Fruit fly (Drosophila melanogaster) whole organism, embryonic: ENCODE results near the gene Hr96.

ENCODE experiments used
- B-H2 ChIP-seq: fragments of 200-800 bp; sonication (Bioruptor generic); optimal IDR thresholded peaks from 2 replicates; lab custom pipeline; 2018; ENCODE audit warnings: missing biosample characterization, mild to moderate bottlenecking, missing genetic modification characterization
- CG10147 ChIP-seq: fragments of 200-800 bp; sonication (Bioruptor generic); optimal IDR thresholded peaks from 2 replicates; lab custom pipeline; 2019; ENCODE audit warnings: missing biosample characterization, mild to moderate bottlenecking, missing genetic modification characterization, moderate library complexity
- CG1024 ChIP-seq: fragments of 200-800 bp; sonication (Bioruptor generic); IDR thresholded peaks from 2 replicates; pipeline ENCODE4 v1.3.6; 2022; ENCODE audit warnings: missing biosample characterization, missing genetic modification characterization
- CG10366 ChIP-seq: fragments of 200-800 bp; sonication (Bioruptor generic); IDR thresholded peaks from 2 replicates; pipeline ENCODE4 v1.3.6; 2022; ENCODE audit warnings: missing biosample characterization, missing genetic modification characterization
- CG10565 ChIP-seq: fragments of 200-800 bp; sonication (Bioruptor generic); optimal IDR thresholded peaks from 3 replicates; lab custom pipeline; 2016; ENCODE audit warnings: missing biosample characterization, mild to moderate bottlenecking, missing genetic modification characterization
- CG14667 ChIP-seq: fragments of 200-800 bp; sonication (Bioruptor generic); IDR thresholded peaks from 2 replicates; pipeline ENCODE4 v1.3.6; 2022; ENCODE audit warnings: missing biosample characterization, missing genetic modification characterization
- CG14860 ChIP-seq: fragments of 200-800 bp; sonication (Bioruptor generic); IDR thresholded peaks from 3 replicates; pipeline ENCODE4 v1.3.6; 2022; ENCODE audit warnings: missing biosample characterization, missing genetic modification characterization; ENCODE audit not compliant: partially characterized antibody
- CG16813 ChIP-seq: fragments of 200-800 bp; sonication (Bioruptor generic); IDR thresholded peaks from 3 replicates; pipeline ENCODE4 v1.3.6; 2022; ENCODE audit warnings: missing biosample characterization, missing genetic modification characterization; ENCODE audit not compliant: partially characterized antibody
- CG16863 ChIP-seq: fragments of 200-800 bp; sonication (Bioruptor generic); optimal IDR thresholded peaks from 3 replicates; lab custom pipeline; 2016; ENCODE audit warnings: missing biosample characterization, missing genetic modification characterization
- CG17186 ChIP-seq: fragments of 200-800 bp; sonication (Bioruptor generic); optimal IDR thresholded peaks from 3 replicates; lab custom pipeline; 2017; ENCODE audit warnings: missing biosample characterization, missing genetic modification reagents, missing genetic modification characterization
- CG17612 ChIP-seq: fragments of 200-800 bp; sonication (Bioruptor generic); IDR thresholded peaks from 2 replicates; pipeline ENCODE4 v1.3.6; 2022; ENCODE audit warnings: missing biosample characterization, missing genetic modification characterization
- CG18476 ChIP-seq: fragments of 200-800 bp; sonication (Bioruptor generic); optimal IDR thresholded peaks from 2 replicates; lab custom pipeline; 2016; ENCODE audit warnings: missing biosample characterization, mild to moderate bottlenecking, missing genetic modification characterization
- CG2199 ChIP-seq: fragments of 200-800 bp; sonication (Bioruptor generic); IDR thresholded peaks from 3 replicates; pipeline ENCODE4 v1.3.6; 2022; ENCODE audit warnings: missing biosample characterization, missing genetic modification characterization
- CG31388 ChIP-seq: fragments of 200-800 bp; sonication (Bioruptor generic); optimal IDR thresholded peaks from 2 replicates; lab custom pipeline; 2016; ENCODE audit warnings: missing biosample characterization, missing genetic modification characterization
- CG3847 ChIP-seq: fragments of 200-800 bp; sonication (Bioruptor generic); IDR thresholded peaks from 2 replicates; pipeline ENCODE4 v1.3.6; 2022; ENCODE audit warnings: missing biosample characterization, missing genetic modification characterization
- CG4404 ChIP-seq: fragments of 200-800 bp; sonication (Bioruptor generic); IDR thresholded peaks from 2 replicates; pipeline ENCODE4 v1.3.6; 2022; ENCODE audit warnings: missing biosample characterization, missing genetic modification characterization
- CG4707 ChIP-seq: fragments of 200-800 bp; sonication (Bioruptor generic); optimal IDR thresholded peaks from 2 replicates; lab custom pipeline; 2018; ENCODE audit warnings: missing biosample characterization, mild to moderate bottlenecking, missing genetic modification characterization, moderate library complexity
- CG8924 ChIP-seq: fragments of 200-800 bp; optimal IDR thresholded peaks from 3 replicates; lab custom pipeline; 2019; ENCODE audit warnings: missing biosample characterization, mild to moderate bottlenecking, missing genetic modification characterization, moderate library complexity
- CTCF ChIP-seq: fragments of 200-800 bp; sonication (Bioruptor generic); optimal IDR thresholded peaks from 2 replicates; lab custom pipeline; 2017; ENCODE audit warnings: missing biosample characterization, mild to moderate bottlenecking, missing genetic modification characterization, moderate library complexity
- CoRest ChIP-seq: fragments of 200-800 bp; sonication (Bioruptor generic); optimal IDR thresholded peaks from 3 replicates; lab custom pipeline; 2018; ENCODE audit warnings: missing biosample characterization, mild to moderate bottlenecking, missing genetic modification characterization, moderate library complexity
- Fer1 ChIP-seq: fragments of 200-800 bp; sonication (Bioruptor generic); optimal IDR thresholded peaks from 2 replicates; lab custom pipeline; 2017; ENCODE audit warnings: missing biosample characterization, mild to moderate bottlenecking, missing genetic modification characterization
- Hand ChIP-seq: fragments of 200-800 bp; sonication (Bioruptor generic); optimal IDR thresholded peaks from 2 replicates; lab custom pipeline; 2017; ENCODE audit warnings: mild to moderate bottlenecking, missing biosample characterization, missing genetic modification reagents, missing genetic modification characterization
- Hr3 ChIP-seq: fragments of 200-800 bp; sonication (Bioruptor generic); optimal IDR thresholded peaks from 3 replicates; lab custom pipeline; 2016; ENCODE audit warnings: missing biosample characterization, missing genetic modification characterization
- Jarid2 ChIP-seq: fragments of 200-800 bp; sonication (Bioruptor generic); optimal IDR thresholded peaks from 3 replicates; lab custom pipeline; 2017; ENCODE audit warnings: mild to moderate bottlenecking, missing biosample characterization, missing genetic modification reagents, missing genetic modification characterization
- MBD-R2 ChIP-seq: fragments of 200-800 bp; sonication (Bioruptor generic); IDR thresholded peaks from 2 replicates; pipeline ENCODE4 v1.3.6; 2022; ENCODE audit warnings: missing biosample characterization, missing genetic modification characterization
- MTF-1 ChIP-seq: fragments of 200-800 bp; sonication (Bioruptor generic); optimal IDR thresholded peaks from 2 replicates; lab custom pipeline; 2018; ENCODE audit warnings: missing biosample characterization, mild to moderate bottlenecking, missing genetic modification characterization, borderline replicate concordance
- Meics ChIP-seq: fragments of 200-800 bp; sonication (Bioruptor generic); optimal IDR thresholded peaks from 2 replicates; lab custom pipeline; 2017; ENCODE audit warnings: missing biosample characterization, mild to moderate bottlenecking, missing genetic modification characterization
- Myb ChIP-seq: fragments of 200-800 bp; sonication (Bioruptor generic); optimal IDR thresholded peaks from 2 replicates; lab custom pipeline; 2016; ENCODE audit warnings: missing biosample characterization, missing genetic modification characterization
- Opbp ChIP-seq: fragments of 200-800 bp; sonication (Bioruptor generic); IDR thresholded peaks from 3 replicates; pipeline ENCODE4 v1.3.6; 2022; ENCODE audit warnings: missing biosample characterization, missing genetic modification characterization; ENCODE audit not compliant: partially characterized antibody
- Poxn ChIP-seq: fragments of 200-800 bp; sonication (Bioruptor generic); IDR thresholded peaks from 2 replicates; pipeline ENCODE4 v1.3.6; 2022; ENCODE audit warnings: missing biosample characterization, missing genetic modification characterization
- Side ChIP-seq: fragments of 200-800 bp; sonication (Bioruptor generic); optimal IDR thresholded peaks from 2 replicates; lab custom pipeline; 2016; ENCODE audit warnings: missing biosample characterization, missing genetic modification characterization
- bowl ChIP-seq: fragments of 200-800 bp; sonication (Bioruptor generic); IDR thresholded peaks from 2 replicates; pipeline ENCODE4 v1.3.6; 2022; ENCODE audit warnings: missing biosample characterization, missing genetic modification characterization
- br ChIP-seq: fragments of >200 bp; optimal IDR thresholded peaks from 2 replicates; lab custom pipeline; 2017
- cato ChIP-seq: fragments of 200-800 bp; sonication (Bioruptor generic); optimal IDR thresholded peaks from 2 replicates; lab custom pipeline; 2016; ENCODE audit warnings: missing biosample characterization, missing genetic modification characterization, borderline replicate concordance
- caup ChIP-seq: fragments of 200-800 bp; sonication (Bioruptor generic); optimal IDR thresholded peaks from 3 replicates; lab custom pipeline; 2017; ENCODE audit warnings: missing biosample characterization, mild to moderate bottlenecking, missing genetic modification characterization, moderate library complexity; ENCODE audit not compliant: severe bottlenecking
- cg ChIP-seq: fragments of 200-800 bp; sonication (Bioruptor generic); optimal IDR thresholded peaks from 3 replicates; lab custom pipeline; 2019; ENCODE audit warnings: missing biosample characterization, mild to moderate bottlenecking, missing genetic modification characterization, moderate library complexity
- ems ChIP-seq: fragments of 200-800 bp; sonication (Bioruptor generic); optimal IDR thresholded peaks from 3 replicates; lab custom pipeline; 2016; ENCODE audit warnings: missing biosample characterization, missing genetic modification characterization
- ewg ChIP-seq: fragments of 200-800 bp; sonication (Bioruptor generic); optimal IDR thresholded peaks from 3 replicates; lab custom pipeline; 2017; ENCODE audit warnings: mild to moderate bottlenecking, missing biosample characterization, missing genetic modification reagents, missing genetic modification characterization
- gfzf ChIP-seq: fragments of 200-800 bp; sonication (Bioruptor generic); optimal IDR thresholded peaks from 2 replicates; lab custom pipeline; 2016; ENCODE audit warnings: missing biosample characterization, mild to moderate bottlenecking, missing genetic modification characterization, moderate library complexity
- jumu ChIP-seq: fragments of 200-800 bp; sonication (Bioruptor generic); optimal IDR thresholded peaks from 3 replicates; lab custom pipeline; 2016; ENCODE audit warnings: missing biosample characterization, missing genetic modification characterization
- lbe ChIP-seq: fragments of 200-800 bp; sonication (Bioruptor generic); optimal IDR thresholded peaks from 2 replicates; lab custom pipeline; 2016; ENCODE audit warnings: missing biosample characterization, mild to moderate bottlenecking, missing genetic modification characterization
- lola ChIP-seq, 3 experiments: fragments of >200 bp in 2 of 3; fragments of 200-800 bp in 1 of 3; sonication (Bioruptor generic) in 1 of 3; optimal IDR thresholded peaks; 2 replicates each; lab custom pipeline; 2017 to 2019; ENCODE audit warnings: missing biosample characterization in 3 of 3, missing genetic modification characterization in 3 of 3, mild to moderate bottlenecking in 1 of 3, moderate library complexity in 1 of 3
- otp ChIP-seq: fragments of 200-800 bp; sonication (Bioruptor generic); IDR thresholded peaks from 3 replicates; pipeline ENCODE4, ENCODE4 v1.3.6; 2022; ENCODE audit warnings: missing biosample characterization, missing genetic modification characterization
- pan ChIP-seq, 4 experiments: fragments of >200 bp in 3 of 4; fragments of 200-800 bp in 1 of 4; sonication (Bioruptor generic) in 1 of 4; optimal IDR thresholded peaks in 3 of 4; IDR thresholded peaks in 1 of 4; 2 replicates each; pipeline versions ENCODE4 v1.3.6 to Lab custom; 2017 to 2022; ENCODE audit warnings: missing biosample characterization in 2 of 4, missing genetic modification characterization in 2 of 4, mixed read lengths in 1 of 4
- schlank ChIP-seq: fragments of 200-800 bp; sonication (Bioruptor generic); optimal IDR thresholded peaks from 2 replicates; lab custom pipeline; 2018; ENCODE audit warnings: missing biosample characterization, mild to moderate bottlenecking, missing genetic modification characterization
- scrt ChIP-seq: fragments of 200-800 bp; sonication (Bioruptor generic); optimal IDR thresholded peaks from 2 replicates; lab custom pipeline; 2018; ENCODE audit warnings: missing biosample characterization, mild to moderate bottlenecking, missing genetic modification characterization, moderate library complexity
- sisA ChIP-seq: fragments of 200-800 bp; sonication (Bioruptor generic); IDR thresholded peaks from 2 replicates; pipeline ENCODE4 v1.3.6; 2022; ENCODE audit warnings: missing biosample characterization, missing genetic modification characterization
- so ChIP-seq: fragments of 200-800 bp; sonication (Bioruptor generic); IDR thresholded peaks from 3 replicates; pipeline ENCODE4 v1.3.6; 2022; ENCODE audit warnings: missing biosample characterization, missing genetic modification characterization
- sr ChIP-seq: fragments of 200-800 bp; sonication (Bioruptor generic); IDR thresholded peaks from 3 replicates; pipeline ENCODE4 v1.3.6; 2022; ENCODE audit warnings: missing biosample characterization, missing genetic modification characterization
- vvl ChIP-seq: fragments of 200-800 bp; sonication (Bioruptor generic); IDR thresholded peaks from 2 replicates; pipeline ENCODE4 v1.3.6; 2022; ENCODE audit warnings: missing biosample characterization, missing genetic modification characterization
- zfh1 ChIP-seq: fragments of 200-800 bp; sonication (Bioruptor generic); IDR thresholded peaks from 3 replicates; pipeline ENCODE4 v1.3.6; 2022; ENCODE audit warnings: missing biosample characterization, missing genetic modification characterization

Gene Hr96

DNA sequence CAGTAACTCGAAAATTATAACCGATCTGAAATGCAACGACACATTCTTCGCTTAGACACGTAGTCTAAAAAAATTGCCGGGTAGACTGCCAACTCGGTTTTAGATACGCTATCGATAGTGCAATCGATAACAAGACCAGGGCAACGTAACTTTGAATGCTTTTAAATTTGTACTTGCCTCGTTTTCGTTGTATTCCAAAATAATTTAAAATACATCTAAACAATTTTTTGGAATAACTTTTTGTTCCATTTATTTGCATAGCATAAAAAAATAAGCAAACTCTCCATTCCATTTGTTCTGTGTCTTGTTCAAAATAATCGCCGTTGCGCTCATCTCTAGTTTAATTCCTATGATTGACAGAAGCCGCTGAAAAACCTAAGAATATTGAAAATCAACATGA, 44.5 kb downstream of the Hr96 start, which contains the start of the genes Stt3B and CG11839 (continued):
- TF ChIP-seq CoRest = no peak
- peak; percentile 91 for TF ChIP-seq CG14860 (GFP tag; lab: Robert Waterston, UW)
- TF ChIP-seq so (GFP tag; lab: Robert Waterston, UW) = peak; percentile 25; the same call in 1 of the 3 replicates
- TF ChIP-seq schlank (tag; lab: Kevin White, UChicago) = peak; percentile 18
- TF ChIP-seq Poxn (GFP tag; lab: Robert Waterston, UW) = no peak
- TF ChIP-seq caup (GFP tag; lab: Kevin White, UChicago) = no peak
- no peak for TF ChIP-seq otp (GFP tag; lab: Robert Waterston, UW)
- no peak for TF ChIP-seq br (lab: Kevin White, UChicago)
- TF ChIP-seq CG31388 (GFP tag; lab: Kevin White, UChicago) = peak; percentile 48
- no peak for TF ChIP-seq bowl (GFP tag; lab: Robert Waterston, UW)
- TF ChIP-seq ewg (GFP tag; lab: Kevin White, UChicago) = no peak
- peak; percentile 91 for TF ChIP-seq CG3847 (GFP tag; lab: Robert Waterston, UW)
- peak; percentile 72 for TF ChIP-seq Side
- peak; percentile 95 for TF ChIP-seq CG16813 (GFP tag; lab: Robert Waterston, UW)
- TF ChIP-seq Myb (GFP tag; lab: Kevin White, UChicago) = peak; percentile 73
- TF ChIP-seq ems (GFP tag; lab: Kevin White, UChicago) = peak; percentile 82
- TF ChIP-seq Meics = no peak
- peak; percentile 49 for TF ChIP-seq CG16863 (GFP tag; lab: Kevin White, UChicago)
- no peak for TF ChIP-seq pan (optimal IDR thresholded peaks at IDR 0.05; lab: Kevin White, UChicago)
- TF ChIP-seq pan (GFP tag; optimal IDR thresholded peaks at IDR 0.05 in 1 of 2, IDR thresholded peaks at IDR 0.05 in 1 of 2) = peak in 1 of 2 experiments; percentile 50
- TF ChIP-seq Hand (GFP tag; lab: Kevin White, UChicago) = no peak
- 0 out of 3 replicates have a peak, but pooled peaks have one; percentile 29 for TF ChIP-seq CG2199
- TF ChIP-seq Hr3 (GFP tag; lab: Kevin White, UChicago) = peak; percentile 78
- no peak for TF ChIP-seq sr (GFP tag; lab: Robert Waterston, UW)
- peak in 1 of 3 experiments; percentile 68 for TF ChIP-seq lola (GFP tag; optimal IDR thresholded peaks at IDR 0.05; lab: Kevin White, UChicago)
- TF ChIP-seq CTCF (GFP tag; lab: Kevin White, UChicago) = no peak
- TF ChIP-seq MTF-1 (GFP tag; lab: Kevin White, UChicago) = no peak
- TF ChIP-seq CG1024 (GFP tag; lab: Robert Waterston, UW) = no peak
- peak; percentile 62 for TF ChIP-seq B-H2 (GFP tag; lab: Kevin White, UChicago)
- peak; percentile 82 for TF ChIP-seq jumu (GFP tag; lab: Kevin White, UChicago)
- TF ChIP-seq MBD-R2 (GFP tag; lab: Robert Waterston, UW) = peak; percentile 96
- no peak; the same call in none of the 2 replicates for TF ChIP-seq CG4404 (GFP tag; lab: Robert Waterston, UW)
- no peak for TF ChIP-seq sisA (GFP tag; lab: Robert Waterston, UW)
- peak; percentile 73 for TF ChIP-seq lbe (GFP tag; lab: Kevin White, UChicago)
- TF ChIP-seq CG14667 (GFP tag; lab: Robert Waterston, UW) = no peak; the same call in 1 of the 2 replicates
- peak; percentile 41 for TF ChIP-seq CG17186 (GFP tag; lab: Kevin White, UChicago)
- TF ChIP-seq gfzf = peak; percentile 46
- no peak for TF ChIP-seq CG10565 (GFP tag; lab: Kevin White, UChicago)
- TF ChIP-seq scrt (GFP tag; lab: Kevin White, UChicago) = no peak
- TF ChIP-seq CG10366 (GFP tag; lab: Robert Waterston, UW) = no peak
- no peak for TF ChIP-seq CG4707 (GFP tag; lab: Kevin White, UChicago)
- no peak for TF ChIP-seq cg
- TF ChIP-seq CG18476 (GFP tag; lab: Kevin White, UChicago) = peak; percentile 56
- peak; percentile 82 for TF ChIP-seq Opbp (GFP tag; lab: Robert Waterston, UW)
- TF ChIP-seq cato = no peak
- TF ChIP-seq Jarid2 (GFP tag; lab: Kevin White, UChicago) = no peak
- TF ChIP-seq CG17612 (GFP tag; lab: Robert Waterston, UW) = no peak
- TF ChIP-seq CG8924 (tag; lab: Kevin White, UChicago) = peak; percentile 67
- TF ChIP-seq vvl (GFP tag; lab: Robert Waterston, UW) = peak; percentile 68
- no peak for TF ChIP-seq CG10147 (GFP tag; lab: Kevin White, UChicago)
- TF ChIP-seq Fer1 (GFP tag; lab: Kevin White, UChicago) = peak; percentile 76
- peak; percentile 70 for TF ChIP-seq zfh1 (GFP tag; lab: Robert Waterston, UW)
